Fruit fly (Drosophila melanogaster) whole organism, embryonic: ENCODE data around the gene Rdh.
A peak's percentile ranks its signal among the peaks of the same experiment; 100 is the strongest.

Experiments
- Atf3 ChIP-seq: fragments of 200-800 bp; sonication (Bioruptor generic); optimal IDR thresholded peaks from 3 replicates; lab custom pipeline; 2016; ENCODE audit warnings: missing biosample characterization, missing genetic modification characterization
- CG12219 ChIP-seq: fragments of 200-800 bp; sonication (Bioruptor generic); optimal IDR thresholded peaks from 3 replicates; lab custom pipeline; 2018; ENCODE audit warnings: missing biosample characterization, mild to moderate bottlenecking, missing genetic modification characterization
- CG17802 ChIP-seq: fragments of 200-800 bp; sonication (Bioruptor generic); optimal IDR thresholded peaks from 2 replicates; lab custom pipeline; 2018; ENCODE audit warnings: missing biosample characterization, mild to moderate bottlenecking, missing genetic modification characterization, moderate library complexity
- CG1832 ChIP-seq: fragments of 200-800 bp; sonication (Bioruptor generic); optimal IDR thresholded peaks from 2 replicates; lab custom pipeline; 2017; ENCODE audit warnings: missing biosample characterization, mild to moderate bottlenecking, missing genetic modification characterization, inconsistent platforms
- CG2116 ChIP-seq: fragments of 200-800 bp; sonication (Bioruptor generic); optimal IDR thresholded peaks from 3 replicates; lab custom pipeline; 2018; ENCODE audit warnings: missing biosample characterization, mild to moderate bottlenecking, missing genetic modification characterization
- CG2129 ChIP-seq: fragments of 200-800 bp; sonication (Bioruptor generic); IDR thresholded peaks from 2 replicates; pipeline ENCODE4 v1.3.6; 2022; ENCODE audit warnings: missing biosample characterization, missing genetic modification characterization; ENCODE audit not compliant: partially characterized antibody
- CG30403 ChIP-seq: fragments of 200-800 bp; sonication (Bioruptor generic); optimal IDR thresholded peaks from 3 replicates; lab custom pipeline; 2016; ENCODE audit warnings: missing biosample characterization, missing genetic modification characterization
- CG3281 ChIP-seq: fragments of 200-800 bp; sonication (Bioruptor generic); optimal IDR thresholded peaks from 3 replicates; lab custom pipeline; 2017; ENCODE audit warnings: missing biosample characterization, mild to moderate bottlenecking, missing genetic modification characterization
- CG3995 ChIP-seq: fragments of 200-800 bp; sonication (Bioruptor generic); optimal IDR thresholded peaks from 3 replicates; lab custom pipeline; 2016; ENCODE audit warnings: missing biosample characterization, missing genetic modification characterization
- CG4730 ChIP-seq: fragments of 200-800 bp; sonication (Bioruptor generic); IDR thresholded peaks from 2 replicates; pipeline ENCODE4 v1.3.6; 2022; ENCODE audit warnings: missing biosample characterization, missing genetic modification characterization
- CG5245 ChIP-seq: fragments of 200-800 bp; sonication (Bioruptor generic); optimal IDR thresholded peaks from 3 replicates; lab custom pipeline; 2016; ENCODE audit warnings: missing biosample characterization, missing genetic modification characterization
- CG6813 ChIP-seq: fragments of 200-800 bp; sonication (Bioruptor generic); optimal IDR thresholded peaks from 2 replicates; lab custom pipeline; 2017; ENCODE audit warnings: missing biosample characterization, missing genetic modification characterization, mild to moderate bottlenecking, moderate library complexity, missing genetic modification reagents
- CG6854 ChIP-seq: fragments of 200-800 bp; sonication (Bioruptor generic); optimal IDR thresholded peaks from 3 replicates; lab custom pipeline; 2017; ENCODE audit warnings: missing biosample characterization, mild to moderate bottlenecking, missing genetic modification characterization
- CG7271 ChIP-seq: fragments of 200-800 bp; sonication (Bioruptor generic); optimal IDR thresholded peaks from 2 replicates; lab custom pipeline; 2018; ENCODE audit warnings: missing biosample characterization, mild to moderate bottlenecking, missing genetic modification characterization, moderate library complexity
- CG7357 ChIP-seq: fragments of 200-800 bp; sonication (Bioruptor generic); IDR thresholded peaks from 3 replicates; pipeline ENCODE4 v1.3.6; 2022; ENCODE audit warnings: missing biosample characterization, missing genetic modification characterization
- CG8290 ChIP-seq, 3 experiments: fragments of 200-800 bp; sonication (Bioruptor generic); optimal IDR thresholded peaks; 2 replicates each; lab custom pipeline; 2016 to 2019; ENCODE audit warnings: missing biosample characterization in 3 of 3, missing genetic modification characterization in 3 of 3, mild to moderate bottlenecking in 2 of 3, moderate library complexity in 1 of 3
- CG9932 ChIP-seq: fragments of 200-800 bp; sonication (Bioruptor generic); IDR thresholded peaks from 2 replicates; pipeline ENCODE4 v1.3.6; 2022; ENCODE audit warnings: missing biosample characterization, missing genetic modification characterization
- CHES-1-like ChIP-seq: fragments of 200-800 bp; sonication (Bioruptor generic); optimal IDR thresholded peaks from 2 replicates; lab custom pipeline; 2016; ENCODE audit warnings: missing biosample characterization, missing genetic modification characterization
- D19B ChIP-seq: fragments of 200-800 bp; sonication (Bioruptor generic); optimal IDR thresholded peaks from 2 replicates; lab custom pipeline; 2017; ENCODE audit warnings: missing biosample characterization, mild to moderate bottlenecking, missing genetic modification characterization
- Dad ChIP-seq: fragments of 200-800 bp; sonication (Bioruptor generic); optimal IDR thresholded peaks from 3 replicates; lab custom pipeline; 2016; ENCODE audit warnings: missing biosample characterization, missing genetic modification characterization
- Elba2 ChIP-seq: fragments of 200-800 bp; sonication (Bioruptor generic); optimal IDR thresholded peaks from 3 replicates; lab custom pipeline; 2016; ENCODE audit warnings: missing biosample characterization, missing genetic modification characterization
- Ets65A ChIP-seq: fragments of 200-800 bp; sonication (Bioruptor generic); peaks from one replicate; lab custom pipeline; 2016; ENCODE audit warnings: missing biosample characterization, missing genetic modification characterization
- Gsc ChIP-seq: fragments of 200-800 bp; sonication (Bioruptor generic); IDR thresholded peaks from 2 replicates; pipeline ENCODE4 v1.3.6; 2022; ENCODE audit warnings: missing biosample characterization, missing genetic modification characterization
- Hand ChIP-seq: fragments of 200-800 bp; sonication (Bioruptor generic); optimal IDR thresholded peaks from 2 replicates; lab custom pipeline; 2017; ENCODE audit warnings: mild to moderate bottlenecking, missing biosample characterization, missing genetic modification reagents, missing genetic modification characterization
- Hmx ChIP-seq: fragments of 200-800 bp; sonication (Bioruptor generic); optimal IDR thresholded peaks from 2 replicates; lab custom pipeline; 2016; ENCODE audit warnings: missing biosample characterization, missing genetic modification characterization
- Mrtf ChIP-seq: fragments of 200-800 bp; sonication (Bioruptor generic); IDR thresholded peaks from 3 replicates; pipeline ENCODE4 v1.3.6; 2022; ENCODE audit warnings: missing biosample characterization, missing genetic modification characterization
- Myb ChIP-seq: fragments of 200-800 bp; sonication (Bioruptor generic); optimal IDR thresholded peaks from 2 replicates; lab custom pipeline; 2016; ENCODE audit warnings: missing biosample characterization, missing genetic modification characterization
- Oaz ChIP-seq: fragments of 200-800 bp; sonication (Bioruptor generic); IDR thresholded peaks from 2 replicates; pipeline ENCODE4 v1.3.6; 2022; ENCODE audit warnings: missing biosample characterization, missing genetic modification characterization
- PHDP ChIP-seq: fragments of 200-800 bp; sonication (Bioruptor generic); optimal IDR thresholded peaks from 3 replicates; lab custom pipeline; 2018; ENCODE audit warnings: missing biosample characterization, mild to moderate bottlenecking, missing genetic modification characterization, moderate library complexity
- Ssrp ChIP-seq: fragments of 200-800 bp; sonication (Bioruptor generic); optimal IDR thresholded peaks from 2 replicates; lab custom pipeline; 2018; ENCODE audit warnings: missing biosample characterization, mild to moderate bottlenecking, missing genetic modification characterization, moderate library complexity
- Trl ChIP-seq, 3 experiments: fragments of >200 bp in 2 of 3; fragments of 200-800 bp in 1 of 3; sonication (Bioruptor generic) in 1 of 3; optimal IDR thresholded peaks; 2 replicates in 1 of 3; 3 replicates in 2 of 3; lab custom pipeline; 2016 to 2017; ENCODE audit warnings: missing biosample characterization in 1 of 3, missing genetic modification characterization in 1 of 3
- ab ChIP-seq: fragments of 200-800 bp; sonication (Bioruptor generic); optimal IDR thresholded peaks from 2 replicates; lab custom pipeline; 2016; ENCODE audit warnings: missing biosample characterization, missing genetic modification characterization
- abd-A ChIP-seq: fragments of 200-800 bp; sonication (Bioruptor generic); optimal IDR thresholded peaks from 3 replicates; lab custom pipeline; 2019; ENCODE audit warnings: missing biosample characterization, mild to moderate bottlenecking, missing genetic modification characterization, moderate library complexity
- amos ChIP-seq: fragments of 200-800 bp; sonication (Bioruptor generic); IDR thresholded peaks from 2 replicates; pipeline ENCODE4 v1.3.6; 2022; ENCODE audit warnings: missing biosample characterization, missing genetic modification characterization; ENCODE audit not compliant: partially characterized antibody
- az2 ChIP-seq: fragments of 200-800 bp; sonication (Bioruptor generic); optimal IDR thresholded peaks from 3 replicates; lab custom pipeline; 2016; ENCODE audit warnings: missing biosample characterization, missing genetic modification characterization
- bsh ChIP-seq, 2 experiments: fragments of 200-800 bp; sonication (Bioruptor generic); optimal IDR thresholded peaks; 2 replicates each; lab custom pipeline; 2017 to 2018; ENCODE audit warnings: mild to moderate bottlenecking in 2 of 2, missing biosample characterization in 2 of 2, missing genetic modification characterization in 2 of 2, moderate library complexity in 1 of 2
- btn ChIP-seq: fragments of 200-800 bp; sonication (Bioruptor generic); optimal IDR thresholded peaks from 2 replicates; lab custom pipeline; 2016; ENCODE audit warnings: missing biosample characterization, missing genetic modification characterization
- chif ChIP-seq, 2 experiments: fragments of 200-800 bp; sonication (Bioruptor generic); optimal IDR thresholded peaks; 3 replicates each; lab custom pipeline; 2016; ENCODE audit warnings: missing biosample characterization in 2 of 2, missing genetic modification characterization in 2 of 2
- dan ChIP-seq: fragments of 200-800 bp; sonication (Bioruptor generic); IDR thresholded peaks from 2 replicates; pipeline ENCODE4 v1.3.6; 2022; ENCODE audit warnings: missing biosample characterization, missing genetic modification characterization
- dysf ChIP-seq: fragments of 200-800 bp; sonication (Bioruptor generic); IDR thresholded peaks from 3 replicates; pipeline ENCODE4 v1.3.6; 2022; ENCODE audit warnings: missing biosample characterization, missing genetic modification characterization
- esg ChIP-seq: fragments of 200-800 bp; sonication (Bioruptor generic); conservative IDR thresholded peaks from 2 replicates; pipeline ENCODE4 v1.3.6; 2022; ENCODE audit warnings: missing biosample characterization, missing genetic modification characterization
- eve ChIP-seq, 2 experiments: fragments of >200 bp; optimal IDR thresholded peaks; 2 replicates each; lab custom pipeline; 2017; ENCODE audit warnings: missing biosample characterization in 2 of 2, missing genetic modification characterization in 2 of 2
- hkb ChIP-seq, 2 experiments: fragments of 200-800 bp in 1 of 2; fragments of >200 bp in 1 of 2; sonication (Bioruptor generic) in 1 of 2; IDR thresholded peaks in 1 of 2; optimal IDR thresholded peaks in 1 of 2; 2 replicates each; pipeline versions ENCODE4 v1.3.6 to Lab custom; 2017 to 2022; ENCODE audit warnings: missing biosample characterization in 1 of 2, missing genetic modification characterization in 1 of 2
- ken ChIP-seq: fragments of 200-800 bp; sonication (Bioruptor generic); IDR thresholded peaks from 3 replicates; pipeline ENCODE4 v1.3.6; 2022; ENCODE audit warnings: missing biosample characterization, missing genetic modification characterization
- lbe ChIP-seq: fragments of 200-800 bp; sonication (Bioruptor generic); optimal IDR thresholded peaks from 2 replicates; lab custom pipeline; 2016; ENCODE audit warnings: missing biosample characterization, mild to moderate bottlenecking, missing genetic modification characterization
- stc ChIP-seq: fragments of 200-800 bp; sonication (Bioruptor generic); IDR thresholded peaks from 2 replicates; pipeline ENCODE4 v1.3.6; 2022; ENCODE audit warnings: missing biosample characterization, missing genetic modification characterization
- sug ChIP-seq: fragments of 200-800 bp; optimal IDR thresholded peaks from 2 replicates; lab custom pipeline; 2019; ENCODE audit warnings: missing biosample characterization, mild to moderate bottlenecking, missing genetic modification characterization, moderate library complexity
- tup ChIP-seq: fragments of 200-800 bp; sonication (Bioruptor generic); optimal IDR thresholded peaks from 2 replicates; lab custom pipeline; 2016; ENCODE audit warnings: missing biosample characterization, mild to moderate bottlenecking, missing genetic modification characterization, moderate library complexity
- tx ChIP-seq: fragments of 200-800 bp; sonication (Bioruptor generic); optimal IDR thresholded peaks from 2 replicates; lab custom pipeline; 2016; ENCODE audit warnings: missing biosample characterization, missing genetic modification characterization
- unc-4 ChIP-seq: fragments of 200-800 bp; sonication (Bioruptor generic); IDR thresholded peaks from 2 replicates; pipeline ENCODE4 v1.3.6; 2022; ENCODE audit warnings: missing biosample characterization, missing genetic modification characterization; ENCODE audit not compliant: partially characterized antibody

Rdh gene

DNA sequence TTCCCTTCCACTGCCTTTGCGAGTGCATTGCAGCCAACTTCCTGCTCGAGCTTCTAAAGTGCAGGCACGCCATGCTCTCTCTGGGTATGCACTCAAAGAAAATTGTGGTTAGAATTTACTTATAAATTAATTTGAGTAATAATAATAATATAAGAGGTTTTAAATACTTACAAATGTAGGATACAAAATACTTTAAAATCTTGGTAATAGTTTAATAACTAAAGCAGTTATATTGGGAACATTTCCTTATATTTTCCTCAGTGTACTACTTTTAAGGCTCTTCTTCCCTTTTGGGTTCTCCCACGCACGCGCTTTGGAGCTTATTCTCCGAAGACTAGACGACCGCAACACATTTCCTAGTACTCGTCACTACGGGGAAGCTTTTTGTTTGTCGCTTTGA is 1.3 kb downstream of the Rdh start (continued):
- TF ChIP-seq CG17802 (tag; lab: Kevin White, UChicago) (peak; percentile 23), unc-4 (GFP tag; lab: Robert Waterston, UW) (no peak), CG12219 (GFP tag; lab: Kevin White, UChicago) (peak; percentile 62), amos (GFP tag; lab: Robert Waterston, UW) (no peak), CG30403 (peak; percentile 76), CG7271 (tag; lab: Kevin White, UChicago) (peak; percentile 51), stc (GFP tag; lab: Robert Waterston, UW) (peak; percentile 80), Mrtf (GFP tag; lab: Robert Waterston, UW) (no peak), CG8290 (GFP tag; optimal IDR thresholded peaks at IDR 0.05; lab: Kevin White, UChicago) (no peak), CG8290 (tag; optimal IDR thresholded peaks at IDR 0.05; lab: Kevin White, UChicago) (no peak), ken (peak; percentile 50; the same call in 1 of the 3 replicates), CG5245 (GFP tag; lab: Kevin White, UChicago) (peak; percentile 36), dan (GFP tag; lab: Robert Waterston, UW) (no peak), Hmx (GFP tag; lab: Kevin White, UChicago) (no peak), Ets65A (GFP tag; lab: Kevin White, UChicago) (peak; percentile 7), az2 (GFP tag; lab: Kevin White, UChicago) (peak; percentile 71), eve (GFP tag; optimal IDR thresholded peaks at IDR 0.05; lab: Kevin White, UChicago) (no peak), Hand (peak; percentile 93), abd-A (peak; percentile 31), CG2129 (GFP tag; lab: Robert Waterston, UW) (no peak), dysf (peak; percentile 87), sug (tag; lab: Kevin White, UChicago) (peak; percentile 79), CG7357 (GFP tag; lab: Robert Waterston, UW) (peak; percentile 59; the same call in 2 of the 3 replicates), esg (peak; percentile 77), CG1832 (GFP tag; lab: Kevin White, UChicago) (no peak), CG6813 (GFP tag; lab: Kevin White, UChicago) (peak; percentile 85), Elba2 (no peak), Gsc (GFP tag; lab: Robert Waterston, UW) (no peak), Trl (optimal IDR thresholded peaks at IDR 0.05; lab: Kevin White, UChicago) (no peak), Trl (GFP tag; optimal IDR thresholded peaks at IDR 0.05; lab: Kevin White, UChicago) (no peak), btn (GFP tag; lab: Kevin White, UChicago) (no peak), Dad (GFP tag; lab: Kevin White, UChicago) (no peak), CG4730 (peak; percentile 63), Ssrp (peak; percentile 78), CG3995 (GFP tag; lab: Kevin White, UChicago) (no peak), ab (GFP tag; lab: Kevin White, UChicago) (no peak), hkb (optimal IDR thresholded peaks at IDR 0.05; lab: Kevin White, UChicago) (no peak), hkb (GFP tag; IDR thresholded peaks at IDR 0.05; lab: Robert Waterston, UW) (peak; percentile 89), chif (GFP tag; optimal IDR thresholded peaks at IDR 0.05; lab: Kevin White, UChicago) (peak; percentile 18 to 33), CG3281 (GFP tag; lab: Kevin White, UChicago) (peak; percentile 86), D19B (GFP tag; lab: Kevin White, UChicago) (peak; percentile 56), CG6854 (GFP tag; lab: Kevin White, UChicago) (peak; percentile 75), CHES-1-like (GFP tag; lab: Kevin White, UChicago) (no peak), Myb (GFP tag; lab: Kevin White, UChicago) (no peak), PHDP (tag; lab: Kevin White, UChicago) (peak; percentile 90), tup (peak; percentile 50), lbe (GFP tag; lab: Kevin White, UChicago) (no peak), CG2116 (GFP tag; lab: Kevin White, UChicago) (peak; percentile 39), CG9932 (GFP tag; lab: Robert Waterston, UW) (no peak; the same call in 1 of the 2 replicates), Oaz (peak; percentile 49; the same call in 1 of the 2 replicates), bsh (GFP tag; optimal IDR thresholded peaks at IDR 0.05; lab: Kevin White, UChicago) (peak in 1 of 2 experiments; percentile 85), Atf3 (no peak), tx (GFP tag; lab: Kevin White, UChicago) (no peak)
